Fruit fly (Drosophila melanogaster): Measurements from ENCODE around the gene C3G.

C3G gene

DNA sequence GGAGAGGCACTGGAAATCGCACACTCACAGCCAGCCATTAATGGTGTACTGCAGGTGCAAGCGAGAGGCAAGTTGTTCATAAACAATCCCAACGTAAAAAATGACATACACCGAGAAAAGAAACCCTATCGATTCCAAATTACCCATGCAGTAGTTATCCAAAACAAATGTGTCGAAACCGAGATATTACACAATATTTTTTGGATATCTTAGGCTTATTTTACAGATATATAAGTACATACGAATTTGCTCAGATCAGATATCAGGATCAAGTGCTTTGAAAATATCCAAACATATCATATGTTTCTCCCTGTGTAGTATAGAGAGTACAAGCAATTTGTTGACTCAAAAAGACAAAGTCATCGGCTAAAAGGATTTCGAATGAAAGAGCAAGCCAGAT is 26.0 kb downstream of the C3G start (continued):
- TF ChIP-seq ham (GFP tag; IDR thresholded peaks at IDR 0.05) (no peak), dmrt11E (tag; optimal IDR thresholded peaks at IDR 0.05) (peak; percentile 59), gem (tag; optimal IDR thresholded peaks at IDR 0.05) (peak; percentile 50), Ets97D (GFP tag; optimal IDR thresholded peaks at IDR 0.05) (no peak), CG12236 (GFP tag; optimal IDR thresholded peaks at IDR 0.05) (no peak), HLH3B (GFP tag; IDR thresholded peaks at IDR 0.05) (no peak), tna (GFP tag; IDR thresholded peaks at IDR 0.05; ENCODE audit: partially characterized antibody) (no peak), CG10979 (tag; optimal IDR thresholded peaks at IDR 0.05) (peak; percentile 31), zfh2 (GFP tag; optimal IDR thresholded peaks at IDR 0.05) (no peak), CG9797 (GFP tag; optimal IDR thresholded peaks at IDR 0.05) (no peak), vvl (GFP tag; IDR thresholded peaks at IDR 0.05) (no peak), zen (tag; optimal IDR thresholded peaks at IDR 0.05) (peak; percentile 24), fd96Cb (tag; optimal IDR thresholded peaks at IDR 0.05) (peak; percentile 32), kay (GFP tag; optimal IDR thresholded peaks at IDR 0.05) (no peak), gce (GFP tag; IDR thresholded peaks at IDR 0.05) (no peak), dysf (GFP tag; IDR thresholded peaks at IDR 0.05) (no peak), CG18764 (GFP tag; optimal IDR thresholded peaks at IDR 0.05) (no peak), chif (GFP tag; optimal IDR thresholded peaks at IDR 0.05) (peak in 1 of 2 experiments; percentile 35), CG11085 (GFP tag; IDR thresholded peaks at IDR 0.05) (no peak), inv (GFP tag; IDR thresholded peaks at IDR 0.05; ENCODE audit: partially characterized antibody) (no peak), CG6254 (GFP tag; optimal IDR thresholded peaks at IDR 0.05) (no peak), dm (GFP tag; optimal IDR thresholded peaks at IDR 0.05) (no peak), CG18262 (tag; optimal IDR thresholded peaks at IDR 0.05) (peak; percentile 29), CG14710 (tag; optimal IDR thresholded peaks at IDR 0.05) (peak; percentile 25), corto (GFP tag; optimal IDR thresholded peaks at IDR 0.05) (peak; percentile 78), emc (GFP tag; optimal IDR thresholded peaks at IDR 0.05) (no peak), abd-A (tag; optimal IDR thresholded peaks at IDR 0.05) (no peak), CG18011 (GFP tag; optimal IDR thresholded peaks at IDR 0.05) (no peak), CkIIα-i1 (GFP tag; IDR thresholded peaks at IDR 0.05) (no peak), NC2β (GFP tag; optimal IDR thresholded peaks at IDR 0.05) (no peak), CG1603 (tag; optimal IDR thresholded peaks at IDR 0.05) (peak; percentile 48), Dek (tag; optimal IDR thresholded peaks at IDR 0.05) (no peak), bsh (GFP tag; optimal IDR thresholded peaks at IDR 0.05) (peak; percentile 30 to 70), eve (GFP tag; optimal IDR thresholded peaks at IDR 0.05) (no peak), wor (GFP tag; IDR thresholded peaks at IDR 0.05) (no peak), CG9727 (GFP tag; optimal IDR thresholded peaks at IDR 0.05) (peak; percentile 29), lab (GFP tag; optimal IDR thresholded peaks at IDR 0.05) (no peak), tx (GFP tag; optimal IDR thresholded peaks at IDR 0.05) (no peak), CG11398 (GFP tag; optimal IDR thresholded peaks at IDR 0.05) (no peak), toy (GFP tag; IDR thresholded peaks at IDR 0.05) (no peak), ase (GFP tag; IDR thresholded peaks at IDR 0.05) (no peak), sim (GFP tag; IDR thresholded peaks at IDR 0.05) (no peak), D (optimal IDR thresholded peaks at IDR 0.05) (no peak), D (GFP tag; optimal IDR thresholded peaks at IDR 0.05) (no peak), prd (optimal IDR thresholded peaks at IDR 0.05) (no peak), prd (GFP tag; IDR thresholded peaks at IDR 0.05) (no peak), slou (GFP tag; optimal IDR thresholded peaks at IDR 0.05) (no peak), CG15696 (tag; optimal IDR thresholded peaks at IDR 0.05) (peak; percentile 57), Neu2 (GFP tag; optimal IDR thresholded peaks at IDR 0.05; ENCODE audit: borderline replicate concordance) (no peak), CG14965 (GFP tag; optimal IDR thresholded peaks at IDR 0.05; ENCODE audit: borderline replicate concordance) (no peak), CG31365 (tag; optimal IDR thresholded peaks at IDR 0.05) (no peak), CG7928 (GFP tag; optimal IDR thresholded peaks at IDR 0.05) (no peak)

All from whole organism, embryonic.